Fruit fly (Drosophila melanogaster): Measurements from ENCODE around the gene Kif19A.

Kif19A gene

DNA sequence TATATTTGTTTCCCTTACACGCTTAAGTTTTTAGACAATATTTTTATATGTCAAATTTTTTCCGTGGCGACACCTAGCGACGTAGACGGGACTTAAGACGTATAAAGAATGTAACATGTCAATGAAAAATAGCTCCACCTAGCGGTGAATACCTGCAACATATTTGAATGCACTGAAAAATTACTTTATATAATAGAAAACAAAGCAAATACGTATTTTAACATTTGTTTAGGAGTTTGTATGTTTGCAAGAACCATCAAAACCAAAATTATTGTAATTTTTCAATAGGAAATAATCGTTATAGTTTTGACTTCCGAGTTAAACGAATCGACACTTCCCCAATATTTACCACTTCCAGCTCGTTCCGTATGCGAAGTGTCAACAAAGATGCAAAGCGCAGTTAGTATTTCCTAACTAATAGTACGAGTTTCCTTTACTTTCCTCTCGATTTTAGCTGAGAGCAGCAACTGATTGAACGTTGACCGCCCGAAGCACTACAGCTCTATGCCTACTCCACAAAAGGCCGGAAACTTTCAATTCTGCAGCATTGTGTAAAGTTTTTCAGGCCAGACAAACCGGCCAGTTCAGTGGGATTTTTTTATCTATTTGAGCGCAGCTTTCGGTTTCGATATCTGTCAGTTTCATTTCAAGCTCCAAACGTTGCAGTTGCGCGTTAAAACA lies 29.2 kb downstream of the Kif19A start, which contains the start of gene Npc2b (continued):
- TF ChIP-seq CG3065 (GFP tag; optimal IDR thresholded peaks at IDR 0.05) (no peak), dpn (GFP tag; optimal IDR thresholded peaks at IDR 0.05) (peak; percentile 54 to 76), TFAM (GFP tag; optimal IDR thresholded peaks at IDR 0.05) (no peak), CG2199 (GFP tag; IDR thresholded peaks at IDR 0.05) (peak; percentile 83), CG4707 (GFP tag; optimal IDR thresholded peaks at IDR 0.05) (no peak), CG10321 (GFP tag; IDR thresholded peaks at IDR 0.05) (no peak), CkIIα-i1 (GFP tag; IDR thresholded peaks at IDR 0.05) (no peak), D19A (tag; optimal IDR thresholded peaks at IDR 0.05) (peak; percentile 49), CG11398 (GFP tag; optimal IDR thresholded peaks at IDR 0.05) (peak; percentile 1), CG6272 (GFP tag; IDR thresholded peaks at IDR 0.05) (0 out of 2 replicates have a peak, but pooled peaks have one; percentile 30), en (GFP tag; optimal IDR thresholded peaks at IDR 0.05) (peak; percentile 54), phol (tag; optimal IDR thresholded peaks at IDR 0.05) (peak; percentile 39), hkb (optimal IDR thresholded peaks at IDR 0.05) (no peak), hkb (GFP tag; IDR thresholded peaks at IDR 0.05) (peak; percentile 59), CG13424 (tag; optimal IDR thresholded peaks at IDR 0.05) (peak; percentile 50), CG7928 (GFP tag; optimal IDR thresholded peaks at IDR 0.05) (no peak), NfI (GFP tag; optimal IDR thresholded peaks at IDR 0.05) (peak; percentile 70), Kr (GFP tag; optimal IDR thresholded peaks at IDR 0.05) (no peak), exex (tag; optimal IDR thresholded peaks at IDR 0.05) (peak; percentile 20), tin (GFP tag; optimal IDR thresholded peaks at IDR 0.05) (peak; percentile 67), CG4730 (GFP tag; IDR thresholded peaks at IDR 0.05) (peak; percentile 5; the same call in 1 of the 2 replicates), CG18262 (tag; optimal IDR thresholded peaks at IDR 0.05) (peak; percentile 33), CG17912 (GFP tag; optimal IDR thresholded peaks at IDR 0.05) (no peak), vvl (GFP tag; IDR thresholded peaks at IDR 0.05) (peak; percentile 43; the same call in 1 of the 2 replicates), CG42726 (GFP tag; IDR thresholded peaks at IDR 0.05; ENCODE audit: partially characterized antibody) (peak; percentile 92), Hsf (GFP tag; optimal IDR thresholded peaks at IDR 0.05) (peak; percentile 67), sqz (GFP tag; optimal IDR thresholded peaks at IDR 0.05) (no peak), sim (GFP tag; IDR thresholded peaks at IDR 0.05) (no peak), H15 (GFP tag; IDR thresholded peaks at IDR 0.05) (0 out of 3 replicates have a peak, but pooled peaks have one; percentile 36), CG15601 (tag; optimal IDR thresholded peaks at IDR 0.05) (peak; percentile 17), Xbp1 (GFP tag; optimal IDR thresholded peaks at IDR 0.05) (peak; percentile 85), CG7987 (GFP tag; optimal IDR thresholded peaks at IDR 0.05) (peak; percentile 50), Gsc (GFP tag; IDR thresholded peaks at IDR 0.05) (no peak), CG3847 (GFP tag; IDR thresholded peaks at IDR 0.05) (peak; percentile 49; the same call in 1 of the 2 replicates), dm (GFP tag; optimal IDR thresholded peaks at IDR 0.05) (no peak), nmo (GFP tag; optimal IDR thresholded peaks at IDR 0.05) (peak; percentile 70), bcd (GFP tag; optimal IDR thresholded peaks at IDR 0.05) (peak; percentile 31), CG17802 (tag; optimal IDR thresholded peaks at IDR 0.05) (peak; percentile 39), CG10979 (tag; optimal IDR thresholded peaks at IDR 0.05) (peak; percentile 56), sd (tag; optimal IDR thresholded peaks at IDR 0.05) (peak; percentile 85), cas (GFP tag; IDR thresholded peaks at IDR 0.05) (no peak), bigmax (GFP tag; optimal IDR thresholded peaks at IDR 0.05) (no peak), CG10543 (GFP tag; optimal IDR thresholded peaks at IDR 0.05) (peak; percentile 17), CG8359 (GFP tag; optimal IDR thresholded peaks at IDR 0.05; ENCODE audit: borderline replicate concordance) (peak; percentile 36), eyg (GFP tag; optimal IDR thresholded peaks at IDR 0.05) (peak; percentile 3), CG16815 (GFP tag; optimal IDR thresholded peaks at IDR 0.05) (peak; percentile 21), hbn (GFP tag; IDR thresholded peaks at IDR 0.05; ENCODE audit: partially characterized antibody) (no peak), Dip2 (GFP tag; IDR thresholded peaks at IDR 0.05) (no peak), Bteb2 (GFP tag; optimal IDR thresholded peaks at IDR 0.05) (peak; percentile 4), HHEX (GFP tag; optimal IDR thresholded peaks at IDR 0.05) (peak; percentile 17)
